Worm (Caenorhabditis elegans) whole organism, L1 larva: ENCODE measurements around the gene mrps-18B.

Source experiments
- C34B4.2 ChIP-seq: sonication (generic microtip); optimal IDR thresholded peaks from 2 replicates; lab custom pipeline; 2017; ENCODE audit warnings: mild to moderate bottlenecking, missing genetic modification characterization, missing compliant biosample characterization
- aha-1 ChIP-seq: fragments of 150-350 bp; optimal IDR thresholded peaks from 2 replicates; lab custom pipeline; 2014; ENCODE audit warnings: missing biosample characterization, missing genetic modification characterization
- aly-2 ChIP-seq: fragments of 150-350 bp; optimal IDR thresholded peaks from 2 replicates; lab custom pipeline; 2014; ENCODE audit warnings: missing biosample characterization, missing genetic modification characterization
- ceh-82 ChIP-seq, 3 experiments: fragments of 150-350 bp in 1 of 3; sonication (generic microtip) in 2 of 3; optimal IDR thresholded peaks; 2 replicates each; lab custom pipeline; 2014 to 2017; ENCODE audit warnings: missing biosample characterization in 3 of 3, missing genetic modification characterization in 3 of 3
- ceh-90 ChIP-seq: sonication (generic microtip); optimal IDR thresholded peaks from 2 replicates; lab custom pipeline; 2016; ENCODE audit warnings: missing genetic modification characterization, missing compliant biosample characterization
- ces-1 ChIP-seq: fragments of 150-350 bp; optimal IDR thresholded peaks from 2 replicates; lab custom pipeline; 2014; ENCODE audit warnings: missing biosample characterization, missing genetic modification reagents, missing genetic modification characterization
- dpl-1 ChIP-seq, 3 experiments: fragments of 150-350 bp in 2 of 3; sonication (generic microtip) in 1 of 3; optimal IDR thresholded peaks; 2 replicates each; lab custom pipeline; 2014 to 2017; ENCODE audit warnings: missing biosample characterization in 3 of 3, missing genetic modification characterization in 3 of 3, missing genetic modification reagents in 3 of 3
- dsc-1 ChIP-seq: sonication (generic microtip); optimal IDR thresholded peaks from 2 replicates; lab custom pipeline; 2016; ENCODE audit warnings: mild to moderate bottlenecking, missing genetic modification characterization, missing compliant biosample characterization
- fkh-10 ChIP-seq: sonication (generic microtip); optimal IDR thresholded peaks from 2 replicates; lab custom pipeline; 2017; ENCODE audit warnings: missing biosample characterization, missing genetic modification reagents, missing genetic modification characterization
- fkh-4 ChIP-seq: sonication (generic microtip); optimal IDR thresholded peaks from 2 replicates; lab custom pipeline; 2016; ENCODE audit warnings: missing compliant biosample characterization, missing genetic modification characterization, borderline replicate concordance
- fos-1 ChIP-seq: fragments of 150-350 bp; optimal IDR thresholded peaks from 2 replicates; lab custom pipeline; 2014; ENCODE audit warnings: missing biosample characterization, missing genetic modification characterization
- hlh-4 ChIP-seq: sonication (generic microtip); optimal IDR thresholded peaks from 2 replicates; lab custom pipeline; 2016; ENCODE audit warnings: mild to moderate bottlenecking, missing genetic modification characterization, missing compliant biosample characterization
- jun-1 ChIP-seq: fragments of 150-350 bp; optimal IDR thresholded peaks from 2 replicates; lab custom pipeline; 2014; ENCODE audit warnings: missing biosample characterization, missing genetic modification reagents, missing genetic modification characterization
- lin-14 ChIP-seq: fragments of 200-800 bp; sonication (Bioruptor generic); optimal IDR thresholded peaks from 2 replicates; lab custom pipeline; 2018; ENCODE audit warnings: mild to moderate bottlenecking, missing genetic modification characterization, moderate library complexity, missing compliant biosample characterization
- lin-39 ChIP-seq: fragments of 150-350 bp; optimal IDR thresholded peaks from 2 replicates; lab custom pipeline; 2014; ENCODE audit warnings: missing biosample characterization, missing genetic modification reagents, missing genetic modification characterization
- lsy-2 ChIP-seq, 2 experiments: fragments of 150-350 bp; optimal IDR thresholded peaks; 2 replicates each; lab custom pipeline; 2014; ENCODE audit warnings: missing biosample characterization in 2 of 2, missing genetic modification characterization in 2 of 2
- mdl-1 ChIP-seq, 2 experiments: fragments of 150-350 bp; optimal IDR thresholded peaks; 2 replicates each; lab custom pipeline; 2014 to 2017; ENCODE audit warnings: missing biosample characterization in 2 of 2, missing genetic modification characterization in 2 of 2, inconsistent platforms in 1 of 2
- mep-1 ChIP-seq: fragments of 150-350 bp; optimal IDR thresholded peaks from 2 replicates; lab custom pipeline; 2014; ENCODE audit warnings: missing biosample characterization, missing genetic modification characterization
- nhr-12 ChIP-seq: sonication (generic microtip); optimal IDR thresholded peaks from 2 replicates; lab custom pipeline; 2017; ENCODE audit warnings: missing biosample characterization, missing genetic modification characterization
- nhr-19 ChIP-seq: fragments of 200-800 bp; sonication (Bioruptor generic); conservative IDR thresholded peaks from 2 replicates; pipeline ENCODE4 v1.3.6; 2022; ENCODE audit warnings: missing genetic modification characterization, missing compliant biosample characterization
- nhr-20 ChIP-seq: sonication (generic microtip); optimal IDR thresholded peaks from 2 replicates; lab custom pipeline; 2016; ENCODE audit warnings: mild to moderate bottlenecking, missing genetic modification characterization, missing compliant biosample characterization
- nhr-47 ChIP-seq: sonication (generic microtip); optimal IDR thresholded peaks from 2 replicates; lab custom pipeline; 2016; ENCODE audit warnings: mild to moderate bottlenecking, missing genetic modification characterization, moderate library complexity, missing compliant biosample characterization
- nhr-71 ChIP-seq: sonication (generic microtip); optimal IDR thresholded peaks from 2 replicates; lab custom pipeline; 2016; ENCODE audit warnings: mild to moderate bottlenecking, missing genetic modification characterization, moderate library complexity, missing compliant biosample characterization
- nhr-77 ChIP-seq: fragments of 150-350 bp; optimal IDR thresholded peaks from 2 replicates; lab custom pipeline; 2014; ENCODE audit warnings: missing biosample characterization, missing genetic modification characterization
- nhr-85 ChIP-seq: sonication (generic microtip); peaks from one replicate; lab custom pipeline; 2016; ENCODE audit warnings: missing genetic modification characterization, inconsistent platforms, missing compliant biosample characterization
- pag-3 ChIP-seq: sonication (generic microtip); optimal IDR thresholded peaks from 2 replicates; lab custom pipeline; 2017; ENCODE audit warnings: missing genetic modification characterization, mild to moderate bottlenecking, missing compliant biosample characterization, antibody characterized with exemption, borderline replicate concordance; ENCODE audit not compliant: insufficient read depth
- pqm-1 ChIP-seq: sonication (generic microtip); optimal IDR thresholded peaks from 3 replicates; lab custom pipeline; 2017; ENCODE audit warnings: missing biosample characterization, missing genetic modification characterization
- rnt-1 ChIP-seq: sonication (generic microtip); optimal IDR thresholded peaks from 2 replicates; lab custom pipeline; 2016; ENCODE audit warnings: mild to moderate bottlenecking, missing genetic modification characterization, moderate library complexity, missing compliant biosample characterization
- snu-23 ChIP-seq: sonication (generic microtip); optimal IDR thresholded peaks from 2 replicates; lab custom pipeline; 2016; ENCODE audit warnings: missing genetic modification characterization, missing compliant biosample characterization
- sup-37 ChIP-seq: fragments of 200-800 bp; sonication (Bioruptor generic); optimal IDR thresholded peaks from 2 replicates; lab custom pipeline; 2018; ENCODE audit warnings: mild to moderate bottlenecking, missing genetic modification characterization, missing compliant biosample characterization
- tbx-2 ChIP-seq: sonication (generic microtip); optimal IDR thresholded peaks from 2 replicates; lab custom pipeline; 2016; ENCODE audit warnings: missing genetic modification characterization, missing compliant biosample characterization
- tlp-1 ChIP-seq: fragments of 150-350 bp; optimal IDR thresholded peaks from 2 replicates; lab custom pipeline; 2014; ENCODE audit warnings: missing biosample characterization, missing genetic modification characterization
- unc-130 ChIP-seq: fragments of 150-350 bp; optimal IDR thresholded peaks from 2 replicates; lab custom pipeline; 2017; ENCODE audit warnings: missing biosample characterization, missing genetic modification characterization, inconsistent platforms
- unc-86 ChIP-seq: sonication (generic microtip); optimal IDR thresholded peaks from 2 replicates; lab custom pipeline; 2016; ENCODE audit warnings: missing genetic modification characterization, missing compliant biosample characterization
- zag-1 ChIP-seq: fragments of 150-350 bp; optimal IDR thresholded peaks from 2 replicates; lab custom pipeline; 2014; ENCODE audit warnings: missing biosample characterization, missing genetic modification characterization
- ztf-11 ChIP-seq, 2 experiments: sonication (generic microtip); optimal IDR thresholded peaks; 2 replicates each; lab custom pipeline; 2016 to 2017; ENCODE audit warnings: missing genetic modification characterization in 2 of 2, missing biosample characterization in 1 of 2, missing compliant biosample characterization in 1 of 2

mrps-18B gene

DNA sequence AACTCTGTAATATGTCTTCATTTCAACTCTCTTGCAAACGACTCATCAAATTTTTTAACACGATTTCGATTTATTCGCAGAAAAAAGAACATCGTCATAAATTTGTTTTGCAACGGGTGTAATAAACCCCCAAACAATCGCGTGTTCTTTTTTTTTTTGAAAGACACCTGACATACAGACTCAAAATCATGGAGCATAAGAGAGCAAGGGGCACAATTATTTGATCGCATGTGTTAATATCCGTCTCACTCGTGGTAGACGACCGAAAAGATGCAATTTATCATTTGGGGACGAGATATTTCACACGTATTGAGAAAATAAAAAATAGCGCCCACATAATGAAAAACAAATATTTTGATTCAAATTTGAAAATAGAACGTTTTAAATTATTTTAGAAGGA, 29.3 kb upstream of the mrps-18B start (continued):
- TF ChIP-seq C34B4.2 (tag; lab: Kevin White, UChicago) (no peak), pqm-1 (no peak), tlp-1 (tag; lab: Kevin White, UChicago) (no peak), lsy-2 (tag; optimal IDR thresholded peaks at IDR 0.05; lab: Kevin White, UChicago) (peak in 1 of 2 experiments; percentile 25), lin-39 (tag; lab: Kevin White, UChicago) (no peak), aha-1 (no peak), rnt-1 (tag; lab: Kevin White, UChicago) (peak; percentile 56), mep-1 (tag; lab: Kevin White, UChicago) (no peak)

DNA sequence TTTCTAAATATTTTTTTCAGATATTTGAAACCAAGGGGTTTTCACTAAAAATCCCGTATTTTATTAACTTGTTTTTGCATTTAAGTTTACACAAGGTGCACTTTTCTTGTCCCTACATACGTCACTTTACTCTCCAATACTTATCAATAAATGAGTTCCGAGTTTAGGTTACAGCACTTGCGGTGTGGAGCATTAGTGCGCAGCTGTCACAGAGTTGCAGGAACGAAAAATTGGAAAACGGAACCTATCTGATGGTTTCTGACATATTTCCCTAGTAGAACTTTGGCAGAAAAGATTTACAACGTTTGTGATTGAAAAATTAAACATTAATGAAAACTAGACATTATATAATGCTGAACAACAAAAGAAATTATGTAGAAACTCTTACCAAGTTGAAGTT, 27.3 kb upstream of the mrps-18B start:
- TF ChIP-seq ceh-90 (no peak), mdl-1 (tag; optimal IDR thresholded peaks at IDR 0.05; lab: Kevin White, UChicago) (no peak)

DNA sequence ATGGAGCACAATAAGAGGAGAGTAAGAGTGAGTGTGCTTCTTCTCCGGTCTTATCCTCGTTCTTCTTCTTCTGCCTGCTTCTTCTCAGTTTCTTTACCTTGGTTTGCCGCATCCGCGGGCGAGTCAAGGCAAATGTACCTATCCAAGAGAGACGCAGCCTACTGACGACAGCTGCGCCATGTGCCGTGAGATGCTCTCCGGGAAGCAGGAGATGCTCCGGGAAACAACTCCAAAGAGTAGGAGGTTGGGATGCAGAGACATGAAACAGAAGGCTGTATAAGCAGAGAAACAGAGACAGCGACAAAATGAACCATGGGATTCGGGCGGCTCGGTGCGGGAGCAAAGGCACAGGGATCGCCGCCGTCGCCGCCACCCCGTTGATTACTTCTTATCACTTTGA, 26.5 kb upstream of the mrps-18B start:
- TF ChIP-seq zag-1 (tag; lab: Kevin White, UChicago) (no peak), ztf-11 (tag; optimal IDR thresholded peaks at IDR 0.05; lab: Kevin White, UChicago) (no peak), nhr-12 (tag; lab: Kevin White, UChicago) (no peak), nhr-85 (no peak), unc-130 (tag; lab: Kevin White, UChicago) (peak; percentile 40), fkh-4 (no peak), tbx-2 (tag; lab: Kevin White, UChicago) (peak; percentile 13), nhr-47 (peak; percentile 0), hlh-4 (no peak), dsc-1 (tag; lab: Kevin White, UChicago) (peak; percentile 8), nhr-20 (peak; percentile 31), pag-3 (tag; lab: Kevin White, UChicago) (peak; percentile 55), pqm-1 (no peak), nhr-19 (peak; percentile 41), mdl-1 (tag; optimal IDR thresholded peaks at IDR 0.05; lab: Kevin White, UChicago) (no peak), C34B4.2 (tag; lab: Kevin White, UChicago) (no peak), dpl-1 (GFP tag; optimal IDR thresholded peaks at IDR 0.05; lab: Kevin White, UChicago) (no peak), rnt-1 (tag; lab: Kevin White, UChicago) (peak; percentile 74), lin-14 (peak; percentile 78), aly-2 (tag; lab: Kevin White, UChicago) (no peak), mep-1 (tag; lab: Kevin White, UChicago) (no peak), lsy-2 (tag; optimal IDR thresholded peaks at IDR 0.05; lab: Kevin White, UChicago) (peak in 1 of 2 experiments; percentile 34), fos-1 (tag; lab: Kevin White, UChicago) (no peak), jun-1 (no peak), unc-86 (no peak), nhr-71 (peak; percentile 73), snu-23 (GFP tag; lab: Kevin White, UChicago) (peak; percentile 56)

DNA sequence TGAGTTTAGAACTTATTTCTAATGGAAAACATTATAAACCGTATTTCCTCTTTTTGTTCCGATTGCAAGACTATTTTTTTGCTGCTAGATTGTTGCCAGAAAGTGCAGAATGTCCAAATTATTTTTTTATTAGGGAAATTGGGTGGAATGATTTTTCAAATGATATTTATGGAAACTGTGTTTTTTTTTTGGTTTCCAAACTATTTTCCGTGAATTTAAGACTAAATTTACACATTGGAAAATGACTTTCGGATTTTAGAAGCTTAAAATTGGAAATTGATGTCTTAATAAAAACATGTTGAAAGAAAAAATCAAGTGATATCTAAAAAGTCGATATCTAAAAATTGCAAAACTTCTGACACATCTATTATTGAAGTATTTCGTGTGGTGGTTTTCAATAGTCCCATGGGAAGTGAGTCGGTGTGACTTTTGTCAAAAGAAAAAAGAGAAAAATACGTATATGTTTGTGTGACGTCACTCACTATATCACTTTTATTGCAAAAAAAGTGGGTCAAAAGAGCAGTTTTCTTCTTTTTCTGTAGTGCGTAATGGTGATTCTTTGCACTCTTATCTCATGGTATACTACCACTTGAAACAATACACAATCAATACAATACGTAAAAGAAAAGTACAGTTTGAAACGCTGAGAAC, 21.3 kb upstream of the mrps-18B start:
- TF ChIP-seq nhr-77, result no peak
- TF ChIP-seq fkh-10 (GFP tag; lab: Kevin White, UChicago), result no peak
- no peak for TF ChIP-seq mdl-1 (tag; optimal IDR thresholded peaks at IDR 0.05; lab: Kevin White, UChicago)
- TF ChIP-seq snu-23 (GFP tag; lab: Kevin White, UChicago), result no peak
- TF ChIP-seq sup-37 (GFP tag; lab: Kevin White, UChicago), result no peak
- peak; percentile 58 for TF ChIP-seq lin-14
- no peak for TF ChIP-seq dpl-1 (GFP tag; optimal IDR thresholded peaks at IDR 0.05; lab: Kevin White, UChicago)
- TF ChIP-seq lsy-2 (tag; optimal IDR thresholded peaks at IDR 0.05; lab: Kevin White, UChicago), result peak in 1 of 2 experiments; percentile 13
- TF ChIP-seq ces-1 (GFP tag; lab: Kevin White, UChicago), result no peak
- TF ChIP-seq ceh-82 (tag; optimal IDR thresholded peaks at IDR 0.05; lab: Kevin White, UChicago), result no peak
- TF ChIP-seq mep-1 (tag; lab: Kevin White, UChicago), result no peak
- peak; percentile 23 for TF ChIP-seq nhr-71
